Fruit fly (Drosophila melanogaster): ENCODE measurements around the gene CG9288.

CG9288 gene

dm6 chr3R:13806032-13806709 is 26.7 kb downstream of the CG9288 start:
- TF ChIP-seq CG6163 (GFP tag; IDR thresholded peaks at IDR 0.05) (no peak), svp (GFP tag) (peak; percentile 60), Lpt (GFP tag; optimal IDR thresholded peaks at IDR 0.05) (peak; percentile 14)

dm6 chr3R:13806710-13807093 is 27.3 kb downstream of the CG9288 start:
- TF ChIP-seq Eip75B (GFP tag; optimal IDR thresholded peaks at IDR 0.05) (peak; percentile 70), CG3032 (tag; optimal IDR thresholded peaks at IDR 0.05) (peak; percentile 28), Hr4 (GFP tag; optimal IDR thresholded peaks at IDR 0.05) (peak; percentile 87), CG11294 (GFP tag; IDR thresholded peaks at IDR 0.05) (peak; percentile 25; the same call in 1 of the 2 replicates), CG11762 (GFP tag; optimal IDR thresholded peaks at IDR 0.05; ENCODE audit: insufficient read depth) (peak; percentile 46), acj6 (GFP tag; optimal IDR thresholded peaks at IDR 0.05) (peak; percentile 61), fd85E (GFP tag; optimal IDR thresholded peaks at IDR 0.05) (no peak), achi (GFP tag; optimal IDR thresholded peaks at IDR 0.05) (peak; percentile 68), CG32006 (GFP tag; optimal IDR thresholded peaks at IDR 0.05) (peak; percentile 91), CG16779 (tag; optimal IDR thresholded peaks at IDR 0.05) (peak; percentile 29), spab (GFP tag; optimal IDR thresholded peaks at IDR 0.05) (peak; percentile 32), esn (GFP tag; optimal IDR thresholded peaks at IDR 0.05) (peak; percentile 68), CG8319 (GFP tag; optimal IDR thresholded peaks at IDR 0.05) (no peak), pdm3 (GFP tag; optimal IDR thresholded peaks at IDR 0.05) (peak; percentile 75), CG10631 (GFP tag; optimal IDR thresholded peaks at IDR 0.05) (peak; percentile 55), eg (GFP tag; IDR thresholded peaks at IDR 0.05) (peak; percentile 59), CG31627 (GFP tag; optimal IDR thresholded peaks at IDR 0.05) (peak; percentile 20), CG6163 (GFP tag; IDR thresholded peaks at IDR 0.05) (peak; percentile 39; the same call in 1 of the 3 replicates), ss (GFP tag; optimal IDR thresholded peaks at IDR 0.05) (peak in 1 of 2 experiments; percentile 25), Sox102F (GFP tag; optimal IDR thresholded peaks at IDR 0.05) (peak; percentile 44), CG3919 (GFP tag; optimal IDR thresholded peaks at IDR 0.05) (peak; percentile 64), CG1621 (tag; optimal IDR thresholded peaks at IDR 0.05) (no peak), OdsH (GFP tag; optimal IDR thresholded peaks at IDR 0.05) (peak; percentile 71), lz (GFP tag; optimal IDR thresholded peaks at IDR 0.05) (peak; percentile 56), Ets21C (GFP tag; optimal IDR thresholded peaks at IDR 0.05) (peak; percentile 21), Ets96B (tag; optimal IDR thresholded peaks at IDR 0.05) (peak; percentile 22), cyc (GFP tag; optimal IDR thresholded peaks at IDR 0.05) (peak; percentile 25), dsx (GFP tag; optimal IDR thresholded peaks at IDR 0.05; ENCODE audit: poor library complexity, severe bottlenecking) (no peak), Smox (GFP tag; optimal IDR thresholded peaks at IDR 0.05) (peak; percentile 44), Hr38 (GFP tag; optimal IDR thresholded peaks at IDR 0.05) (no peak), topi (GFP tag; optimal IDR thresholded peaks at IDR 0.05) (peak; percentile 61), svp (GFP tag) (peak; percentile 73), net (GFP tag; optimal IDR thresholded peaks at IDR 0.05) (peak; percentile 67), Sox15 (GFP tag; optimal IDR thresholded peaks at IDR 0.05) (no peak), fd59A (GFP tag; optimal IDR thresholded peaks at IDR 0.05) (peak; percentile 33), CG6808 (GFP tag; optimal IDR thresholded peaks at IDR 0.05) (peak; percentile 5), CG8119 (GFP tag; IDR thresholded peaks at IDR 0.05) (peak; percentile 75), CG4318 (GFP tag; optimal IDR thresholded peaks at IDR 0.05) (peak; percentile 84), CG8632 (GFP tag; optimal IDR thresholded peaks at IDR 0.05) (peak; percentile 16), CG34406 (GFP tag; optimal IDR thresholded peaks at IDR 0.05) (peak; percentile 46), CG11902 (GFP tag; optimal IDR thresholded peaks at IDR 0.05) (peak; percentile 37), fkh (GFP tag; optimal IDR thresholded peaks at IDR 0.05) (no peak), Hr39 (GFP tag; optimal IDR thresholded peaks at IDR 0.05) (peak; percentile 49), dac (GFP tag; optimal IDR thresholded peaks at IDR 0.05) (peak; percentile 59), Eip78C (GFP tag) (peak; percentile 94), CG6854 (GFP tag; optimal IDR thresholded peaks at IDR 0.05) (no peak), Met (GFP tag; optimal IDR thresholded peaks at IDR 0.05) (peak; percentile 55), CG7368 (GFP tag; optimal IDR thresholded peaks at IDR 0.05) (peak; percentile 2), Lpt (GFP tag; optimal IDR thresholded peaks at IDR 0.05) (peak; percentile 43)
